Worm (Caenorhabditis elegans): ENCODE data around the gene str-252.

ce11 chrV:13879241-13879640 lies 37.1 kb upstream of the str-252 start, which contains the start of gene lbp-7:
- TF ChIP-seq dao-5 (tag; optimal IDR thresholded peaks at IDR 0.05), result no peak
- TF ChIP-seq W03F9.2 (tag; optimal IDR thresholded peaks at IDR 0.05), result no peak
- TF ChIP-seq him-1 (tag; optimal IDR thresholded peaks at IDR 0.05), result no peak
